Fruit fly (Drosophila melanogaster): Measurements from ENCODE around the gene Root.

- TF ChIP-seq Pif1A (GFP tag; optimal IDR thresholded peaks at IDR 0.05) (no peak), CG34367 (tag; optimal IDR thresholded peaks at IDR 0.05) (no peak)
These were observed 22.9 kb upstream of the Root start for dm6 chr3R:24090143-24090542.
